Worm (Caenorhabditis elegans) whole organism, late embryonic: ENCODE results near the gene twk-7.

ENCODE experiments used
- K02D7.2 ChIP-seq: sonication (generic microtip); optimal IDR thresholded peaks from 2 replicates; lab custom pipeline; 2017; ENCODE audit warnings: mild to moderate bottlenecking, missing genetic modification characterization, missing compliant biosample characterization
- K09A11.1 ChIP-seq: sonication (generic microtip); optimal IDR thresholded peaks from 2 replicates; lab custom pipeline; 2017; ENCODE audit warnings: antibody characterized with exemption, mild to moderate bottlenecking, missing genetic modification characterization, missing compliant biosample characterization; ENCODE audit not compliant: insufficient read depth
- Y22D7AL.16 ChIP-seq: sonication (generic microtip); optimal IDR thresholded peaks from 2 replicates; lab custom pipeline; 2016; ENCODE audit warnings: missing genetic modification characterization, missing compliant biosample characterization
- ahr-1 ChIP-seq: sonication (generic microtip); optimal IDR thresholded peaks from 2 replicates; lab custom pipeline; 2016; ENCODE audit warnings: missing genetic modification characterization, missing compliant biosample characterization
- ama-1 ChIP-seq: fragments of 150-350 bp; optimal IDR thresholded peaks from 2 replicates; lab custom pipeline; 2014
- ceh-19 ChIP-seq: fragments of 200-800 bp; sonication (Bioruptor generic); optimal IDR thresholded peaks from 2 replicates; lab custom pipeline; 2018; ENCODE audit warnings: mild to moderate bottlenecking, missing genetic modification characterization, missing compliant biosample characterization
- ceh-31 ChIP-seq: sonication (generic microtip); optimal IDR thresholded peaks from 2 replicates; lab custom pipeline; 2016; ENCODE audit warnings: missing genetic modification characterization, missing compliant biosample characterization
- ceh-6 ChIP-seq: fragments of 200-800 bp; sonication (Bioruptor generic); optimal IDR thresholded peaks from 2 replicates; lab custom pipeline; 2018; ENCODE audit warnings: mild to moderate bottlenecking, missing genetic modification characterization, missing compliant biosample characterization
- ceh-9 ChIP-seq: sonication (generic microtip); optimal IDR thresholded peaks from 2 replicates; lab custom pipeline; 2016; ENCODE audit warnings: mild to moderate bottlenecking, missing genetic modification characterization, inconsistent platforms, missing compliant biosample characterization
- dve-1 ChIP-seq: sonication (generic microtip); optimal IDR thresholded peaks from 2 replicates; lab custom pipeline; 2017; ENCODE audit warnings: antibody characterized with exemption, mild to moderate bottlenecking, missing genetic modification characterization, missing compliant biosample characterization
- elt-4 ChIP-seq: sonication (generic microtip); optimal IDR thresholded peaks from 2 replicates; lab custom pipeline; 2016; ENCODE audit warnings: missing genetic modification characterization, missing compliant biosample characterization
- fax-1 ChIP-seq: sonication (generic microtip); optimal IDR thresholded peaks from 2 replicates; lab custom pipeline; 2016; ENCODE audit warnings: missing genotype, missing genetic modification characterization, missing compliant biosample characterization
- fkh-10 ChIP-seq: fragments of 150-350 bp; optimal IDR thresholded peaks from 2 replicates; lab custom pipeline; 2014; ENCODE audit warnings: missing biosample characterization, missing genetic modification reagents, missing genetic modification characterization
- hlh-30 ChIP-seq: sonication (generic microtip); optimal IDR thresholded peaks from 2 replicates; lab custom pipeline; 2017; ENCODE audit warnings: antibody characterized with exemption, missing genetic modification characterization, missing compliant biosample characterization; ENCODE audit not compliant: insufficient read depth
- hlh-8 ChIP-seq: sonication (generic microtip); optimal IDR thresholded peaks from 2 replicates; lab custom pipeline; 2016; ENCODE audit warnings: missing genotype, missing genetic modification characterization, missing compliant biosample characterization
- lim-6 ChIP-seq: sonication (generic microtip); optimal IDR thresholded peaks from 2 replicates; lab custom pipeline; 2016; ENCODE audit warnings: missing genetic modification characterization, missing compliant biosample characterization
- lin-11 ChIP-seq: fragments of 200-800 bp; sonication (Bioruptor generic); optimal IDR thresholded peaks from 2 replicates; lab custom pipeline; 2018; ENCODE audit warnings: mild to moderate bottlenecking, missing genetic modification characterization, missing compliant biosample characterization
- madf-2 ChIP-seq: sonication (generic microtip); optimal IDR thresholded peaks from 2 replicates; lab custom pipeline; 2017; ENCODE audit warnings: missing genetic modification characterization, missing compliant biosample characterization
- nfya-1 ChIP-seq: sonication (generic microtip); optimal IDR thresholded peaks from 2 replicates; lab custom pipeline; 2017; ENCODE audit warnings: missing genetic modification characterization, mild to moderate bottlenecking, missing compliant biosample characterization, antibody characterized with exemption, moderate library complexity
- npax-4 ChIP-seq: sonication (generic microtip); optimal IDR thresholded peaks from 2 replicates; lab custom pipeline; 2016; ENCODE audit warnings: missing genetic modification characterization, missing compliant biosample characterization
- odd-2 ChIP-seq: sonication (generic microtip); optimal IDR thresholded peaks from 2 replicates; lab custom pipeline; 2017; ENCODE audit warnings: antibody characterized with exemption, mild to moderate bottlenecking, missing genetic modification characterization, missing compliant biosample characterization
- pag-3 ChIP-seq: sonication (generic microtip); optimal IDR thresholded peaks from 2 replicates; lab custom pipeline; 2016; ENCODE audit warnings: missing compliant biosample characterization, missing genetic modification characterization, borderline replicate concordance
- pax-1 ChIP-seq: fragments of 150-350 bp; optimal IDR thresholded peaks from 2 replicates; lab custom pipeline; 2014; ENCODE audit warnings: missing biosample characterization, missing genetic modification characterization
- pha-2 ChIP-seq: sonication (generic microtip); optimal IDR thresholded peaks from 2 replicates; lab custom pipeline; 2017; ENCODE audit warnings: mild to moderate bottlenecking, missing genetic modification characterization, missing compliant biosample characterization
- pha-4 ChIP-seq: fragments of 150-350 bp; optimal IDR thresholded peaks from 2 replicates; lab custom pipeline; 2018; ENCODE audit warnings: missing biosample characterization, missing genetic modification reagents, missing genetic modification characterization
- pros-1 ChIP-seq: fragments of 150-350 bp; optimal IDR thresholded peaks from 2 replicates; lab custom pipeline; 2014; ENCODE audit warnings: missing biosample characterization, missing genetic modification reagents, missing genetic modification characterization
- rnt-1 ChIP-seq: sonication (generic microtip); optimal IDR thresholded peaks from 2 replicates; lab custom pipeline; 2016; ENCODE audit warnings: missing genetic modification characterization, missing compliant biosample characterization
- sdc-2 ChIP-seq: sonication (generic microtip); optimal IDR thresholded peaks from 2 replicates; lab custom pipeline; 2016; ENCODE audit warnings: missing genotype, missing genetic modification characterization, missing compliant biosample characterization
- sox-2 ChIP-seq: fragments of 200-800 bp; sonication (Bioruptor generic); IDR thresholded peaks from 2 replicates; pipeline ENCODE4 v1.3.6; 2022; ENCODE audit warnings: missing genetic modification reagents, missing genetic modification characterization, missing compliant biosample characterization
- tbx-2 ChIP-seq: sonication (generic microtip); optimal IDR thresholded peaks from 2 replicates; lab custom pipeline; 2016; ENCODE audit warnings: missing genetic modification characterization, missing compliant biosample characterization
- tbx-7 ChIP-seq: sonication (generic microtip); optimal IDR thresholded peaks from 2 replicates; lab custom pipeline; 2016; ENCODE audit warnings: missing genotype, missing genetic modification characterization, missing compliant biosample characterization
- ttx-3 ChIP-seq: sonication (generic microtip); optimal IDR thresholded peaks from 2 replicates; lab custom pipeline; 2016; ENCODE audit warnings: missing genetic modification reagents, missing genetic modification characterization, missing compliant biosample characterization
- unc-42 ChIP-seq: sonication (generic microtip); optimal IDR thresholded peaks from 2 replicates; lab custom pipeline; 2016; ENCODE audit warnings: missing genotype, missing genetic modification characterization, missing compliant biosample characterization
- unc-86 ChIP-seq: sonication (generic microtip); optimal IDR thresholded peaks from 2 replicates; lab custom pipeline; 2016; ENCODE audit warnings: missing genetic modification characterization, missing compliant biosample characterization
- zip-5 ChIP-seq: sonication (generic microtip); optimal IDR thresholded peaks from 2 replicates; lab custom pipeline; 2016; ENCODE audit warnings: missing genetic modification characterization, missing compliant biosample characterization

twk-7 gene

DNA sequence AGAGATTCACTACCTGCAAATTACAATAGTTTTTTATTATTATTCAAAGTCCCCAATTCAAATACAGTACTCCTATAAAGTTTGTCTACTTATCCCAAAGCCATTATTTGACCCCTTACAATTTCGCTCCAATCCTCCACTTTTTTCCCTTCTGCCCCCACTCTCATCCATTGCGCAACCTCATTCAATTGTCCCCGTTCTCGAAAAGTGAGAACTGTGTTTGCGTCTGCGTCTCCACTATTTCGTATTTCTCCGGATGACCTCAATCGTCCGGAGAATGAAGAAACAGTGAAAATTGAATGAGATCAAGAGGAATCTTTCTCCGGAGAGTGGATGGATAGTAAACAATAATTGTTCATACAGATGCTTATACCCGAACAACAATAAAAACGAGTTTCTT is 46.8 kb downstream of the twk-7 start:
- no peak for TF ChIP-seq lim-6 (tag; lab: Kevin White, UChicago)
- TF ChIP-seq unc-86: no peak
- no peak for TF ChIP-seq hlh-8 (tag; lab: Kevin White, UChicago)
- peak; percentile 0 for TF ChIP-seq ceh-31

DNA sequence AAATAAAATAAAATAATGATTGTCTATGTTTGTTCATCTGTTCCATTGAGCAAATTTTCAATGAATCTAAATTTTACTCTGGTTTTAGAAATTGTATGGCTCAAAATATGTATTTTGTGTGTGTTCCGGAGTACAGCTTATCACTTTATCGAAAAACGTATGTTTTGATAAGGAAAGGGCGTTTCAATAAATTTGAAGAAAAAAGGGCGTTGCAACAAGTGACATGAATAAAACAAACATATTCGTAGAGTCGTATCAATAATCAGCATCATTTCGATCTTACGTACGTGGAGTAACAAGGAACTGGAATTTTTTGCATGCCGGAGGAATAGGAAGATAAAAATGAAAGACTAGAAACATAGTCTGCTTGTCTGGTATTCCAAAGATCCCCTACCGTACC is 49.5 kb downstream of the twk-7 start:
- TF ChIP-seq ceh-19: no peak
- TF ChIP-seq sox-2: no peak
- TF ChIP-seq K09A11.1: no peak
- no peak for TF ChIP-seq madf-2 (tag; lab: Kevin White, UChicago)
- TF ChIP-seq odd-2 (tag; lab: Kevin White, UChicago): no peak
- no peak for TF ChIP-seq nfya-1 (tag; lab: Kevin White, UChicago)
- no peak for TF ChIP-seq elt-4 (tag; lab: Kevin White, UChicago)
- no peak for TF ChIP-seq Y22D7AL.16 (tag; lab: Kevin White, UChicago)
- no peak for TF ChIP-seq zip-5 (tag; lab: Kevin White, UChicago)
- TF ChIP-seq pag-3 (tag; lab: Kevin White, UChicago): no peak
- TF ChIP-seq, all 69 proteins: peak for 0

DNA sequence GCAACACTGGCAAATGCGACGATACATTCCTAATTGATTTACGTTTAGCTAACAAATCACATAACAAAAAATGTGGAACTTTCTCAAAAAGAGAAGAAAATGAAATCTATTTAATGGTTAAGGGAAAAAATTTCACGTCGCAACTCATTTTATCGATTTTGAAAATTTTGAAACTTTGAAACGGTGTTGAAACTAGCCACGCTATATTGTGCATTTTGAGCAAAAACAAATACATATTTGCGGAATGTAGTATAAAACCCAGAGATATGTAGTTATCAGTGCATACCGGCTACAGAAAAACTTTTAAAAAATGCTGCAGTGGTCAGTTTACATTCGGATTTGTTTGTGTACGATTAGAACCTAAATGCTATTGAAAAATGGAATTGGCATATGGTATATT is 49.9 kb downstream of the twk-7 start, which contains the start of gene C06E1.7:
TSS of gene C06E1.7 (minus strand) at position 101 of the 400 bp plus-strand sequence.
- TF ChIP-seq hlh-8 (tag; lab: Kevin White, UChicago) (no peak), unc-42 (tag; lab: Kevin White, UChicago) (no peak), pha-4 (tag; lab: Kevin White, UChicago) (no peak), pros-1 (tag; lab: Kevin White, UChicago) (no peak), tbx-7 (tag; lab: Kevin White, UChicago) (no peak), ceh-31 (no peak), ttx-3 (no peak), lin-11 (no peak), K02D7.2 (tag; lab: Kevin White, UChicago) (no peak)

DNA sequence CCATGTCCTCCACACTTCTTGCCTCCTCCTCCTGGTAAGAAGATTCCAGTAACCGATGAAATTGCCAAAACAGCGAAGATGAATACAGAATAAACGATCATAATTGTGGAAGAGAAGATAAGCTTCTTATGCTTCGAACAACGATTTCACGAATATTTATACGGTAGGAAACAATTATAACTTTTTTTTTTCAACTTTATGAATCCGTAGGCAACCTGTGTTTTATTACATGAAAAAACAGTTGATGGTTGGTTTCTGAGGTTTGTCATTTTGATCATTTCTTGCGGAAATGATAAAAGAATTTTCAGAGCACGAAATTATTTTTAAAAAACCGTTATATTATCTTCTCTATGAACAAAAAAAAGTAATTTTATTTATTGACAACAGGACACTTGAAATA is 52.7 kb downstream of the twk-7 start, which contains the start of gene fipr-16:
TSS of gene fipr-16 (minus strand) at position 101 of the 400 bp plus-strand sequence.
- TF ChIP-seq rnt-1: no peak
- no peak for TF ChIP-seq nfya-1 (tag; lab: Kevin White, UChicago)
- TF ChIP-seq ama-1 (lab: Kevin White, UChicago): no peak
- no peak for TF ChIP-seq npax-4 (tag; lab: Kevin White, UChicago)
- no peak for TF ChIP-seq pros-1 (tag; lab: Kevin White, UChicago)
- TF ChIP-seq unc-42 (tag; lab: Kevin White, UChicago): no peak
- TF ChIP-seq pax-1: no peak
- no peak for TF ChIP-seq dve-1 (tag; lab: Kevin White, UChicago)
- TF ChIP-seq fkh-10 (GFP tag; lab: Kevin White, UChicago): no peak

DNA sequence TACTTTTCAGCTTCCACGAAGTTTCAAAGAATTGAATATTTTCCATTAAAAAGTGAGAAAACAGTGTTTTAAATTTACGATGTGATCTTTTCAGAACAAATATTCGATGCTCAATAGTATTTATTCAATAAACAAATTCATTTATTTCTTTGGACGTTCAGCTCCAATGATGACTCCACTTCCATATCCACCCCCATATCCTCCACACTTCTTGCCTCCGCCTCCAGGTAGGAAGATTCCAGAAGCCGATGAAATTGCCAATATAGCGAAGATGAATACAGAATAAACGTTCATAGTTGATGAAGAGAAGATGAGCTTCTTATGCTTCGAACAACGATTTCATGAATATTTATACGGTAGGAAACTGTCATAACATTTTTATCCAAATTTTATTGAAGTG is 54.3 kb downstream of the twk-7 start, which contains the start of gene fip-3:
TSS of gene fip-3 (minus strand) at position 294 of the 400 bp plus-strand sequence.
- TF ChIP-seq ceh-6 (GFP tag; lab: Kevin White, UChicago) (no peak), sdc-2 (tag; lab: Kevin White, UChicago) (no peak), pha-2 (tag; lab: Kevin White, UChicago) (no peak), ceh-9 (no peak), fax-1 (tag; lab: Kevin White, UChicago) (no peak)
- TF ChIP-seq, all 69 proteins: peak for 0

DNA sequence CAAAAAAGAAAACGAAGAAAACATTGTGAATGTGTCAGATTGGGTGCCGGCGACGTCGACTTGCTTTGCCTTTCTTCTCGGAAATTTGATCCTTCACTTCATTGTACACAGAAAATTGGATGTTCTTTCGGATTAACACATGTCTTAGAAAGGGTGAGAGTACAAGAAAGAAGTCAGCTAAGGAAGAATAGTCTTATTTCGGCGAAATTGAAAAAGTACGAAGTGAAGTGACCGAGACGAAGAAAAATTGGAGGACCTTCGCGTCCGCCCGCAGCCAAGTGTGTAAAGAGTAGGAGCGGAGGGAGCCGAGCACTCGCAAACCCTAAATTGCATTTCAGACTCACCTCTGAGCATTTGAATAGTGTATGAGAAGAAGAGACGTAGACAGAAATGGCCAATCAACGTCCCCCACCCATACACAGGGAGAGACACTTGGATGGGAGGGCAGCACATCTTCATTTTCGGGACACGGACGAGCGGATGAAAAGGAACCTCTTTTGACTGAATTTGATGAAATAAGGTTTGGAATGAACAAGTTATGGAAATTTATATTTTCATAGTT is 54.9 kb downstream of the twk-7 start, which contains the start of gene glr-1:
TSS of gene glr-1 (minus strand) at position 51 of the 562 bp plus-strand sequence.
- TF ChIP-seq lim-6 (tag; lab: Kevin White, UChicago) (peak; percentile 35), unc-86 (no peak), nfya-1 (tag; lab: Kevin White, UChicago) (peak; percentile 35), hlh-30 (no peak), unc-42 (tag; lab: Kevin White, UChicago) (peak; percentile 95), ceh-31 (peak; percentile 7), pax-1 (no peak), fkh-10 (GFP tag; lab: Kevin White, UChicago) (peak; percentile 27), tbx-2 (tag; lab: Kevin White, UChicago) (peak; percentile 19), ahr-1 (tag; lab: Kevin White, UChicago) (no peak), K02D7.2 (tag; lab: Kevin White, UChicago) (no peak), hlh-8 (tag; lab: Kevin White, UChicago) (no peak), rnt-1 (no peak), odd-2 (tag; lab: Kevin White, UChicago) (no peak)
